Fruit fly (Drosophila melanogaster) whole organism, embryonic: ENCODE results near the gene wb.

Experiments used
- ATbp ChIP-seq: fragments of 200-800 bp; sonication (Bioruptor generic); optimal IDR thresholded peaks from 2 replicates; lab custom pipeline; 2017; ENCODE audit warnings: missing biosample characterization, mild to moderate bottlenecking, missing genetic modification characterization, missing genetic modification reagents
- Asciz ChIP-seq: fragments of 200-800 bp; sonication (Bioruptor generic); optimal IDR thresholded peaks from 2 replicates; lab custom pipeline; 2017; ENCODE audit warnings: missing biosample characterization, mild to moderate bottlenecking, missing genetic modification characterization, missing genetic modification reagents
- CG11504 ChIP-seq: fragments of 200-800 bp; sonication (Bioruptor generic); optimal IDR thresholded peaks from 3 replicates; lab custom pipeline; 2019; ENCODE audit warnings: missing biosample characterization, mild to moderate bottlenecking, missing genetic modification characterization, moderate library complexity
- CG11723 ChIP-seq: fragments of 200-800 bp; sonication (Bioruptor generic); optimal IDR thresholded peaks from 2 replicates; lab custom pipeline; 2017; ENCODE audit warnings: missing biosample characterization, mild to moderate bottlenecking, missing genetic modification characterization
- CG15601 ChIP-seq: fragments of 200-800 bp; sonication (Bioruptor generic); optimal IDR thresholded peaks from 3 replicates; lab custom pipeline; 2019; ENCODE audit warnings: missing biosample characterization, mild to moderate bottlenecking, missing genetic modification characterization, moderate library complexity
- CG31365 ChIP-seq: fragments of 200-800 bp; sonication (Bioruptor generic); optimal IDR thresholded peaks from 2 replicates; lab custom pipeline; 2018; ENCODE audit warnings: missing biosample characterization, mild to moderate bottlenecking, missing genetic modification characterization
- CG34376 ChIP-seq: fragments of 200-800 bp; sonication (Bioruptor generic); optimal IDR thresholded peaks from 2 replicates; lab custom pipeline; 2018; ENCODE audit warnings: missing biosample characterization, mild to moderate bottlenecking, missing genetic modification characterization
- CG3726 ChIP-seq: fragments of 200-800 bp; sonication (Bioruptor generic); IDR thresholded peaks from 3 replicates; pipeline ENCODE4, ENCODE4 v1.3.6; 2022; ENCODE audit warnings: missing biosample characterization, missing genetic modification characterization
- CG7963 ChIP-seq: fragments of 200-800 bp; sonication (Bioruptor generic); IDR thresholded peaks from 3 replicates; pipeline ENCODE4 v1.3.6; 2022; ENCODE audit warnings: missing biosample characterization, missing genetic modification characterization; ENCODE audit not compliant: partially characterized antibody
- CG7987 ChIP-seq: fragments of 200-800 bp; sonication (Bioruptor generic); optimal IDR thresholded peaks from 2 replicates; lab custom pipeline; 2018; ENCODE audit warnings: missing biosample characterization, mild to moderate bottlenecking, missing genetic modification characterization, moderate library complexity
- CG8924 ChIP-seq: fragments of 200-800 bp; optimal IDR thresholded peaks from 3 replicates; lab custom pipeline; 2019; ENCODE audit warnings: missing biosample characterization, mild to moderate bottlenecking, missing genetic modification characterization, moderate library complexity
- Chrac-16 ChIP-seq: fragments of 200-800 bp; sonication (Bioruptor generic); optimal IDR thresholded peaks from 3 replicates; lab custom pipeline; 2016; ENCODE audit warnings: missing biosample characterization, missing genetic modification characterization
- Ets65A ChIP-seq: fragments of 200-800 bp; sonication (Bioruptor generic); peaks from one replicate; lab custom pipeline; 2016; ENCODE audit warnings: missing biosample characterization, missing genetic modification characterization
- Hr3 ChIP-seq: fragments of 200-800 bp; sonication (Bioruptor generic); optimal IDR thresholded peaks from 3 replicates; lab custom pipeline; 2016; ENCODE audit warnings: missing biosample characterization, missing genetic modification characterization
- Lhr ChIP-seq: fragments of 200-800 bp; sonication (Bioruptor generic); optimal IDR thresholded peaks from 3 replicates; lab custom pipeline; 2017; ENCODE audit warnings: mild to moderate bottlenecking, missing biosample characterization, missing genetic modification reagents, missing genetic modification characterization
- Oaz ChIP-seq: fragments of 200-800 bp; sonication (Bioruptor generic); IDR thresholded peaks from 2 replicates; pipeline ENCODE4 v1.3.6; 2022; ENCODE audit warnings: missing biosample characterization, missing genetic modification characterization
- Optix ChIP-seq: fragments of 200-800 bp; sonication (Bioruptor generic); IDR thresholded peaks from 3 replicates; pipeline ENCODE4 v1.3.6; 2022; ENCODE audit warnings: missing biosample characterization, missing genetic modification characterization
- PHDP ChIP-seq: fragments of 200-800 bp; sonication (Bioruptor generic); optimal IDR thresholded peaks from 3 replicates; lab custom pipeline; 2018; ENCODE audit warnings: missing biosample characterization, mild to moderate bottlenecking, missing genetic modification characterization, moderate library complexity
- Poxn ChIP-seq: fragments of 200-800 bp; sonication (Bioruptor generic); IDR thresholded peaks from 2 replicates; pipeline ENCODE4 v1.3.6; 2022; ENCODE audit warnings: missing biosample characterization, missing genetic modification characterization
- Sry-δ ChIP-seq: fragments of 200-800 bp; sonication (Bioruptor generic); optimal IDR thresholded peaks from 2 replicates; lab custom pipeline; 2016; ENCODE audit warnings: missing biosample characterization, missing genetic modification characterization
- Trl ChIP-seq, 3 experiments: fragments of >200 bp in 2 of 3; fragments of 200-800 bp in 1 of 3; sonication (Bioruptor generic) in 1 of 3; optimal IDR thresholded peaks; 2 replicates in 1 of 3; 3 replicates in 2 of 3; lab custom pipeline; 2016 to 2017; ENCODE audit warnings: missing biosample characterization in 1 of 3, missing genetic modification characterization in 1 of 3
- Xbp1 ChIP-seq: fragments of 200-800 bp; sonication (Bioruptor generic); optimal IDR thresholded peaks from 3 replicates; lab custom pipeline; 2016; ENCODE audit warnings: missing biosample characterization, mild to moderate bottlenecking, missing genetic modification characterization
- ac ChIP-seq: fragments of 200-800 bp; sonication (Bioruptor generic); optimal IDR thresholded peaks from 3 replicates; lab custom pipeline; 2017; ENCODE audit warnings: missing biosample characterization, mild to moderate bottlenecking, missing genetic modification characterization
- ato ChIP-seq: fragments of 200-800 bp; sonication (Bioruptor generic); IDR thresholded peaks from 2 replicates; pipeline ENCODE4 v1.3.6; 2022; ENCODE audit warnings: missing biosample characterization, missing genetic modification characterization; ENCODE audit not compliant: partially characterized antibody
- bowl ChIP-seq: fragments of 200-800 bp; sonication (Bioruptor generic); IDR thresholded peaks from 2 replicates; pipeline ENCODE4 v1.3.6; 2022; ENCODE audit warnings: missing biosample characterization, missing genetic modification characterization
- danr ChIP-seq: fragments of 200-800 bp; sonication (Bioruptor generic); IDR thresholded peaks from 2 replicates; pipeline ENCODE4 v1.3.6; 2022; ENCODE audit warnings: missing biosample characterization, missing genetic modification characterization
- fd3F ChIP-seq: fragments of 200-800 bp; sonication (Bioruptor generic); optimal IDR thresholded peaks from 2 replicates; lab custom pipeline; 2018; ENCODE audit warnings: missing biosample characterization, mild to moderate bottlenecking, missing genetic modification characterization, moderate library complexity
- gsb ChIP-seq: fragments of 200-800 bp; sonication (Bioruptor generic); IDR thresholded peaks from 2 replicates; pipeline ENCODE4 v1.3.6; 2022; ENCODE audit warnings: missing biosample characterization, missing genetic modification characterization
- hbn ChIP-seq: fragments of 200-800 bp; sonication (Bioruptor generic); IDR thresholded peaks from 2 replicates; pipeline ENCODE4 v1.3.6; 2022; ENCODE audit warnings: missing biosample characterization, missing genetic modification characterization; ENCODE audit not compliant: partially characterized antibody
- mirr ChIP-seq: fragments of 200-800 bp; sonication (Bioruptor generic); optimal IDR thresholded peaks from 3 replicates; lab custom pipeline; 2018; ENCODE audit warnings: missing biosample characterization, mild to moderate bottlenecking, missing genetic modification characterization
- pzg ChIP-seq: fragments of 200-800 bp; sonication (Bioruptor generic); optimal IDR thresholded peaks from 3 replicates; lab custom pipeline; 2018; ENCODE audit warnings: missing biosample characterization, mild to moderate bottlenecking, missing genetic modification characterization, moderate library complexity
- row ChIP-seq: fragments of 200-800 bp; sonication (Bioruptor generic); IDR thresholded peaks from 3 replicates; pipeline ENCODE4 v1.3.6; 2022; ENCODE audit warnings: missing biosample characterization, missing genetic modification characterization
- scrt ChIP-seq: fragments of 200-800 bp; sonication (Bioruptor generic); optimal IDR thresholded peaks from 2 replicates; lab custom pipeline; 2018; ENCODE audit warnings: missing biosample characterization, mild to moderate bottlenecking, missing genetic modification characterization, moderate library complexity
- slou ChIP-seq: fragments of 200-800 bp; sonication (Bioruptor generic); optimal IDR thresholded peaks from 3 replicates; lab custom pipeline; 2016; ENCODE audit warnings: missing biosample characterization, missing genetic modification characterization
- tx ChIP-seq: fragments of 200-800 bp; sonication (Bioruptor generic); optimal IDR thresholded peaks from 2 replicates; lab custom pipeline; 2016; ENCODE audit warnings: missing biosample characterization, missing genetic modification characterization
- vfl ChIP-seq: fragments of 200-800 bp; sonication (Bioruptor generic); optimal IDR thresholded peaks from 2 replicates; lab custom pipeline; 2016; ENCODE audit warnings: missing biosample characterization, missing genetic modification characterization
- vnd ChIP-seq: fragments of 200-800 bp; sonication (Bioruptor generic); IDR thresholded peaks from 3 replicates; pipeline ENCODE4 v1.3.6; 2022; ENCODE audit warnings: missing biosample characterization, missing genetic modification characterization; ENCODE audit not compliant: partially characterized antibody

Gene wb

dm6 chr2L:14376484-14377254 lies 113.8 kb downstream of the wb start (continued):
- TF ChIP-seq danr (GFP tag; lab: Robert Waterston, UW) (0 out of 2 replicates have a peak, but pooled peaks have one; percentile 16), Trl (optimal IDR thresholded peaks at IDR 0.05; lab: Kevin White, UChicago) (no peak), Trl (GFP tag; optimal IDR thresholded peaks at IDR 0.05; lab: Kevin White, UChicago) (no peak), CG34376 (no peak), vfl (GFP tag; lab: Kevin White, UChicago) (no peak), CG7963 (no peak), ATbp (GFP tag; lab: Kevin White, UChicago) (no peak), CG11504 (peak; percentile 51), hbn (GFP tag; lab: Robert Waterston, UW) (no peak), slou (GFP tag; lab: Kevin White, UChicago) (no peak), Lhr (GFP tag; lab: Kevin White, UChicago) (no peak), Optix (GFP tag; lab: Robert Waterston, UW) (no peak; the same call in 2 of the 3 replicates), row (GFP tag; lab: Robert Waterston, UW) (peak; percentile 61), tx (GFP tag; lab: Kevin White, UChicago) (no peak), CG15601 (tag; lab: Kevin White, UChicago) (no peak), Sry-δ (GFP tag; lab: Kevin White, UChicago) (no peak), Asciz (GFP tag; lab: Kevin White, UChicago) (no peak), CG3726 (GFP tag; lab: Robert Waterston, UW) (no peak), ato (no peak), ac (GFP tag; lab: Kevin White, UChicago) (no peak), CG31365 (no peak), scrt (GFP tag; lab: Kevin White, UChicago) (no peak), PHDP (peak; percentile 7), mirr (no peak), Hr3 (no peak), Chrac-16 (GFP tag; lab: Kevin White, UChicago) (peak; percentile 9), CG8924 (tag; lab: Kevin White, UChicago) (peak; percentile 50), Poxn (GFP tag; lab: Robert Waterston, UW) (0 out of 2 replicates have a peak, but pooled peaks have one; percentile 25), gsb (GFP tag; lab: Robert Waterston, UW) (no peak), CG11723 (GFP tag; lab: Kevin White, UChicago) (peak; percentile 11), pzg (no peak), vnd (GFP tag; lab: Robert Waterston, UW) (no peak), bowl (GFP tag; lab: Robert Waterston, UW) (no peak), Oaz (GFP tag; lab: Robert Waterston, UW) (no peak), CG7987 (GFP tag; lab: Kevin White, UChicago) (no peak), fd3F (no peak), Ets65A (no peak), Xbp1 (GFP tag; lab: Kevin White, UChicago) (peak; percentile 38)
